Worm (Caenorhabditis elegans): Measurements from ENCODE around the gene Y7A5A.3.

The Y7A5A.3 gene

ce11 chrX:15784570-15784969 is at the start of gene Y7A5A.3:
Y7A5A.3 (minus strand) TSS chrX:15784670.
- TF ChIP-seq lin-35 (GFP tag; optimal IDR thresholded peaks at IDR 0.05) (no peak), nhr-47 (tag; optimal IDR thresholded peaks at IDR 0.05) (no peak), lin-14 (GFP tag; optimal IDR thresholded peaks at IDR 0.05) (no peak)

ce11 chrX:15831537-15831936 is 47.1 kb upstream of the Y7A5A.3 start:
- TF ChIP-seq xbp-1 (tag; optimal IDR thresholded peaks at IDR 0.05) (no peak), nhr-84 (tag; optimal IDR thresholded peaks at IDR 0.05) (no peak), lin-14 (GFP tag; optimal IDR thresholded peaks at IDR 0.05) (no peak), ztf-4 (tag; optimal IDR thresholded peaks at IDR 0.05) (no peak), isw-1 (GFP tag; IDR thresholded peaks at IDR 0.05) (no peak), lir-3 (tag; optimal IDR thresholded peaks at IDR 0.05; ENCODE audit: poor library complexity) (no peak), tlp-1 (tag; optimal IDR thresholded peaks at IDR 0.05) (no peak), aly-2 (tag; optimal IDR thresholded peaks at IDR 0.05) (no peak), nhr-47 (tag; optimal IDR thresholded peaks at IDR 0.05) (no peak), nhr-85 (tag) (no peak), nhr-20 (tag; optimal IDR thresholded peaks at IDR 0.05) (no peak), grh-1 (GFP tag; IDR thresholded peaks at IDR 0.05) (no peak), nhr-28 (tag; optimal IDR thresholded peaks at IDR 0.05) (no peak), nhr-71 (tag; optimal IDR thresholded peaks at IDR 0.05) (no peak), mdl-1 (tag; optimal IDR thresholded peaks at IDR 0.05) (no peak), sptf-1 (tag; optimal IDR thresholded peaks at IDR 0.05) (no peak)

ce11 chrX:15828059-15828458 is 43.6 kb upstream of the Y7A5A.3 start, which contains the start of gene Y7A5A.20:
Y7A5A.20 (plus strand) TSS chrX:15828359.
- no peak for TF ChIP-seq jun-1 (tag; optimal IDR thresholded peaks at IDR 0.05)
- TF ChIP-seq ces-1 (GFP tag; optimal IDR thresholded peaks at IDR 0.05): no peak
- TF ChIP-seq lir-3 (tag; optimal IDR thresholded peaks at IDR 0.05; ENCODE audit: poor library complexity): no peak
- TF ChIP-seq hlh-17 (GFP tag; optimal IDR thresholded peaks at IDR 0.05; ENCODE audit: borderline replicate concordance): no peak
- no peak for TF ChIP-seq mep-1 (tag; optimal IDR thresholded peaks at IDR 0.05)
- TF ChIP-seq pqm-1 (tag; optimal IDR thresholded peaks at IDR 0.05): no peak
- TF ChIP-seq isw-1 (GFP tag; IDR thresholded peaks at IDR 0.05): no peak
- no peak for TF ChIP-seq ama-1 (optimal IDR thresholded peaks at IDR 0.05)
- TF ChIP-seq xbp-1 (tag; optimal IDR thresholded peaks at IDR 0.05): no peak
- no peak for TF ChIP-seq dsc-1 (tag; optimal IDR thresholded peaks at IDR 0.05)
- no peak for TF ChIP-seq ceh-8 (GFP tag; optimal IDR thresholded peaks at IDR 0.05)
- TF ChIP-seq aly-2 (tag; optimal IDR thresholded peaks at IDR 0.05): no peak
- TF ChIP-seq mab-9 (GFP tag; IDR thresholded peaks at IDR 0.05): no peak
- TF ChIP-seq lin-15B (tag; optimal IDR thresholded peaks at IDR 0.05): no peak
- TF ChIP-seq ztf-11 (tag; optimal IDR thresholded peaks at IDR 0.05): no peak
- TF ChIP-seq fkh-8 (tag; optimal IDR thresholded peaks at IDR 0.05): no peak
- TF ChIP-seq unc-30 (tag; optimal IDR thresholded peaks at IDR 0.05): no peak
- TF ChIP-seq nhr-76 (tag; optimal IDR thresholded peaks at IDR 0.05): no peak

ce11 chrX:15826866-15827265 is 42.4 kb upstream of the Y7A5A.3 start, which contains the start of gene Y7A5A.9:
Y7A5A.9 (plus strand) TSS chrX:15827166.
- TF ChIP-seq nhr-19 (GFP tag; conservative IDR thresholded peaks at IDR 0.05) (no peak), nhr-84 (tag; optimal IDR thresholded peaks at IDR 0.05) (no peak), ceh-8 (GFP tag; optimal IDR thresholded peaks at IDR 0.05) (no peak), nhr-20 (tag; optimal IDR thresholded peaks at IDR 0.05) (no peak), lin-35 (GFP tag; optimal IDR thresholded peaks at IDR 0.05) (no peak), lsy-2 (tag; optimal IDR thresholded peaks at IDR 0.05) (no peak), fkh-4 (tag; optimal IDR thresholded peaks at IDR 0.05; ENCODE audit: borderline replicate concordance) (no peak), vab-15 (tag; optimal IDR thresholded peaks at IDR 0.05) (no peak), ets-5 (GFP tag; IDR thresholded peaks at IDR 0.05) (no peak), Y116A8C.19 (tag; optimal IDR thresholded peaks at IDR 0.05; ENCODE audit: borderline replicate concordance) (no peak), nhr-12 (tag; optimal IDR thresholded peaks at IDR 0.05) (no peak), nhr-71 (tag; optimal IDR thresholded peaks at IDR 0.05) (no peak), elt-3 (tag; optimal IDR thresholded peaks at IDR 0.05) (no peak), jun-1 (tag; optimal IDR thresholded peaks at IDR 0.05) (no peak), zip-4 (GFP tag; optimal IDR thresholded peaks at IDR 0.05) (no peak)

Data from whole organism, L1 larva.